Fruit fly (Drosophila melanogaster) S2 (cell line): ENCODE data around the gene Efhc1.1.

ENCODE experiments used
- CG8478 ChIP-seq: fragments of >200 bp; optimal IDR thresholded peaks from 2 replicates; lab custom pipeline; 2018
- CTCF ChIP-seq, 2 experiments: fragments of >200 bp; optimal IDR thresholded peaks; 2 replicates each; lab custom pipeline; 2018

Gene Efhc1.1

dm6 chrX:15731968-15732367 lies 51.5 kb downstream of the Efhc1.1 start, which contains the start of gene CG8191:
TSS of gene CG8191 (plus strand) at chrX:15732178.
- no peak for TF ChIP-seq CTCF (optimal IDR thresholded peaks at IDR 0.05; lab: Kevin White, UChicago)
- TF ChIP-seq CG8478 (lab: Kevin White, UChicago) = no peak
